Worm (Caenorhabditis elegans) whole organism, young adult: ENCODE data around the gene W04G3.10.

ENCODE experiments used
- ceh-91 ChIP-seq: fragments of 200-800 bp; sonication (Bioruptor generic); IDR thresholded peaks from 2 replicates; pipeline ENCODE4 v1.3.6; 2022; ENCODE audit warnings: missing genetic modification reagents, missing genetic modification characterization, missing compliant biosample characterization
- ekl-4 ChIP-seq: fragments of 200-800 bp; sonication (Bioruptor generic); IDR thresholded peaks from 2 replicates; pipeline ENCODE4 v1.3.6; 2022; ENCODE audit warnings: missing genetic modification reagents, missing genetic modification characterization, missing compliant biosample characterization
- tbx-9 ChIP-seq: sonication (generic microtip); optimal IDR thresholded peaks from 2 replicates; lab custom pipeline; 2016; ENCODE audit warnings: borderline replicate concordance, missing genetic modification characterization, inconsistent platforms, missing compliant biosample characterization
- zfh-2 ChIP-seq: fragments of 200-800 bp; sonication (Bioruptor generic); conservative IDR thresholded peaks from 2 replicates; pipeline ENCODE4 v1.3.6; 2022; ENCODE audit warnings: missing genetic modification reagents, missing genetic modification characterization, missing compliant biosample characterization
- ztf-3 ChIP-seq: fragments of 200-800 bp; sonication (Bioruptor generic); optimal IDR thresholded peaks from 2 replicates; lab custom pipeline; 2018; ENCODE audit warnings: mild to moderate bottlenecking, missing genetic modification characterization, missing compliant biosample characterization

DNA sequence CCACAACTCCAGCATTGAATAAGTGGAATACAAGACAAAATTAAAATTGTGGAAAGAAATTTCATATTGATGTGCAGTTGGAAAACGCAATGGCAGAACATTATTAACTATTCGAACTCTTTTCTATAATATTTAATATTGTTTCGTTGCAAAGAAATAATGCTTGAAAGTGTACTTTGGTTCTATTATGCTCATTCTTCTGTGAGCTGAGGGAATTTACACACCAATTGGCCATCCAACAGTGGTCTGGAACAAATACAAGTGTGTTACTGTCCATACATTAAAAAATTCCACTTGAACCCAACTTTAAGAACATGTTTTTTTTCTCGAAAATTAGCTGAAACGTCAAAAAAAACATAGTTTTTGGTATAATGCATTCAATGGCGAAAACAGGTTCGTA is 1.6 kb upstream of the W04G3.10 start, which contains the start of gene W04G3.13:
- TF ChIP-seq tbx-9 (no peak), ztf-3 (no peak), zfh-2 (GFP tag; lab: Robert Waterston, UW) (no peak), ceh-91 (GFP tag; lab: Robert Waterston, UW) (no peak), ekl-4 (GFP tag; lab: Robert Waterston, UW) (no peak)
